Worm (Caenorhabditis elegans): Measurements from ENCODE around the gene srw-44.
"Not testable (repeated sequence)": the region's sequence is repeated elsewhere in the genome, so short reads cannot be mapped to it uniquely, and the experiment has no call there.

The srw-44 gene

DNA sequence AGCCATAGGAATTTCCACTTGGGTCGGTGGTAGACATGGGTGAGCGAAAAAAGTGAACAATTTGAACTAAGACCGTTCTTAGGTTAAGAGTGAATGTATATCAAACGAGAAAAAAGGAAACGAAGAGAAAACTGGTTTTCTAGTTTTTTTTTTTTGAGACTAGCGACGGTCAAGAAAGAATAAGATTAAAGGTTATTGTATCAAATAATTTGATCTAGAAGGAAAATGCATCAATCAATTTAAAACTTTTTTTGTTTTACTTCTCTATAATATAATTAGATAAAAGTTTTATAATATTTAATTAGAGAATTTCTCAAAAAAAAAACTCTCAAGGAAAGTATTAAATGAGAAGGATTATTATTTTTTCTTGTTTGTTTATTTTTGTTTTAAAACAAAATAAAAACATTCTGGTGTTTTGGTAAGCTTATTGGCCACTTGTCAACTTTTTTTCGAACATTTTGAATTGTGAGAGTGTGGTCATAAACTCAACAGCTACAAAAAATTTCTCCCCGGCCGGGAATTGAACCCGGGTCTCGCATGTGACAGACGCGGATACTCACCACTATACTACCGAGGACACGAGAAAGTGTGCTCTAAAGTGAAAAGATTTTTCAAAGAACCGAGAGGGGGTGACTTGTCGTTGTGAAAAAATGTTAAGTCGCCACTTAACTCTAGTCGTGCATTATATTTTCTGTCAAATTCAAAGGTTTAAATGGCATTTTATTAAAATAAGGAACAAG, 34.7 kb upstream of the srw-44 start, which contains the start of gene W06G6.17:
TSS of gene W06G6.17 (minus strand) at position 51 of the 740 bp plus-strand sequence.
- TF ChIP-seq hlh-1 (tag; optimal IDR thresholded peaks at IDR 0.05) (no peak), unc-62 (GFP tag; optimal IDR thresholded peaks at IDR 0.05) (no peak), nhr-28 (tag; optimal IDR thresholded peaks at IDR 0.05) (no peak), ceh-39 (tag; optimal IDR thresholded peaks at IDR 0.05) (no peak), ces-1 (GFP tag; optimal IDR thresholded peaks at IDR 0.05) (no peak)

- TF ChIP-seq sem-2 (GFP tag; optimal IDR thresholded peaks at IDR 0.05), result no peak
- no peak for TF ChIP-seq nhr-12 (tag; optimal IDR thresholded peaks at IDR 0.05)
- TF ChIP-seq unc-62 (GFP tag; optimal IDR thresholded peaks at IDR 0.05), result no peak
- TF ChIP-seq bed-3 (GFP tag; optimal IDR thresholded peaks at IDR 0.05), result no peak
- no peak for TF ChIP-seq nhr-237 (tag; optimal IDR thresholded peaks at IDR 0.05)
- no peak for TF ChIP-seq cnd-1 (tag; optimal IDR thresholded peaks at IDR 0.05)
- no peak for TF ChIP-seq tbx-8 (GFP tag; optimal IDR thresholded peaks at IDR 0.05)
- TF ChIP-seq blmp-1 (tag; optimal IDR thresholded peaks at IDR 0.05), result no peak
- no peak for TF ChIP-seq unc-120 (tag; optimal IDR thresholded peaks at IDR 0.05; ENCODE audit: poor library complexity, severe bottlenecking)
- no peak for TF ChIP-seq sptf-1 (tag; optimal IDR thresholded peaks at IDR 0.05)
- no peak for TF ChIP-seq snpc-4 (tag; optimal IDR thresholded peaks at IDR 0.05)
- TF ChIP-seq mls-2 (tag; optimal IDR thresholded peaks at IDR 0.05), result no peak
- TF ChIP-seq M03D4.4 (tag; optimal IDR thresholded peaks at IDR 0.05), result no peak
- TF ChIP-seq nhr-28 (tag; optimal IDR thresholded peaks at IDR 0.05), result no peak
- TF ChIP-seq mab-5 (tag; optimal IDR thresholded peaks at IDR 0.05), result no peak
- TF ChIP-seq ztf-11 (tag; optimal IDR thresholded peaks at IDR 0.05), result no peak
- TF ChIP-seq pha-4 (tag; optimal IDR thresholded peaks at IDR 0.05), result no peak
- no peak for TF ChIP-seq mep-1 (tag; optimal IDR thresholded peaks at IDR 0.05)
Observed at ce11 chrV:16646372-16646771, 33.7 kb upstream of the srw-44 start, which contains the start of gene W06G6.9. W06G6.9 (minus strand) TSS chrV:16646472.

DNA sequence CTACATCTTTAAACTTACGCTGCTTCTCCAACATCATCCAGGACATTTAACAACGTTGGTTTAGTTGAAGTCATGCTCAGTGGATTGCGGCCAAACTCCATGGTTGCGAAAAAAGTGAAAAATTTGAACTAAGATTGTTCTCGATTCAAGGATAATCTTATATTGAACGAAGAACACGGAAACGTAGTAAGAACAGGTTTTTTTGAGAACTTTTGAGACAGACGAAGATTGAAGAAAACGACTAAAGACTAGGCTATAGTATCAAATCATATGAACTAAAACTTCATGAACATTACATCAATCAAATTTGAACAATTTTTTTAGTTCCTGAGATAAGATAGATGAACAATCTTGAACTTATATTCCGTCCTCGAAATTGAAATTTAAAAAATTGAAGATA, 33.0 kb upstream of the srw-44 start, which contains the start of gene W06G6.10:
TSS of gene W06G6.10 (minus strand) at position 101 of the 400 bp plus-strand sequence.
- TF ChIP-seq cnd-1 (tag; optimal IDR thresholded peaks at IDR 0.05), result no peak
- TF ChIP-seq ceh-43 (GFP tag; optimal IDR thresholded peaks at IDR 0.05), result no peak
- TF ChIP-seq ces-1 (GFP tag; optimal IDR thresholded peaks at IDR 0.05), result no peak
- TF ChIP-seq mep-1 (tag; optimal IDR thresholded peaks at IDR 0.05), result no peak
- TF ChIP-seq unc-62 (GFP tag; optimal IDR thresholded peaks at IDR 0.05), result no peak
- no peak for TF ChIP-seq nhr-237 (tag; optimal IDR thresholded peaks at IDR 0.05)
- no peak for TF ChIP-seq ztf-11 (tag; optimal IDR thresholded peaks at IDR 0.05)
- no peak for TF ChIP-seq elt-1 (tag; optimal IDR thresholded peaks at IDR 0.05; ENCODE audit: borderline replicate concordance, insufficient read depth)
- TF ChIP-seq blmp-1 (tag; optimal IDR thresholded peaks at IDR 0.05), result no peak
- no peak for TF ChIP-seq nhr-2 (tag; optimal IDR thresholded peaks at IDR 0.05)
- no peak for TF ChIP-seq nhr-28 (tag; optimal IDR thresholded peaks at IDR 0.05)
- TF ChIP-seq mls-2 (tag; optimal IDR thresholded peaks at IDR 0.05), result no peak

DNA sequence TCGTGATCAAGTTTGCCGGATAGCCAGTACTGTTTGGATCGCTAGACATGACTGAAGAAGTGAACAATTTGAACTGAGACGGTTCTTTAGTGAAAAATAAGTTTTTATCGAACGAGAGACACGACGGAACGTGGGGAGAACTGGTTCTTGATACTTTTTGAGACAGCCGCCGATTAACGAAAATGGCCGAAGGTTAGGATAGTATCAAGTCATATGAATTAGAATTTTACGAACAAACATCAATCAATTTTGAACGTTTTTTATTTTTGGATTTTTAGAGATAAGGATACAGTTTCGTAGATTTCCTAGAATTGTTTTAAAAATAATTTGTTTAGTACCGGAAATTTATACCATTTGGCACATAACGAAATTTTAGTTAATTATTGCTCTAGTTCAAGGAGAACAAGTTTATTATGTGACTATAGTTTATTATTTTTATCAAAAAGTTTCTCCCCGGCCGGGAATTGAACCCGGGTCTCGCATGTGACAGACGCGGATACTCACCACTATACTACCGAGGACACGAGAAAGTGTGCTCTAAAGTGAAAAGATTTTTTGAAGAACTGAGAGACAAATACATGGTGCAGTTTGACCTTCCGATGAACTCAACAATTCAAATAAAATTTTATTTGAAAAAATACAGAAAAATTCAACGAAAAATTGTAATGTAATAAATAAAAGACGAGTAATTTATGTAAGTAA, 31.6 kb upstream of the srw-44 start, which contains the start of gene W06G6.20:
TSS of gene W06G6.20 (minus strand) at position 51 of the 702 bp plus-strand sequence.
- TF ChIP-seq hlh-1 (tag; optimal IDR thresholded peaks at IDR 0.05) (no peak), nhr-76 (tag; optimal IDR thresholded peaks at IDR 0.05) (no peak), tbx-8 (GFP tag; optimal IDR thresholded peaks at IDR 0.05) (no peak), mab-5 (tag; optimal IDR thresholded peaks at IDR 0.05) (no peak), nhr-12 (tag; optimal IDR thresholded peaks at IDR 0.05) (no peak), nhr-2 (tag; optimal IDR thresholded peaks at IDR 0.05) (no peak), sptf-1 (tag; optimal IDR thresholded peaks at IDR 0.05) (no peak), mls-2 (tag; optimal IDR thresholded peaks at IDR 0.05) (no peak)

DNA sequence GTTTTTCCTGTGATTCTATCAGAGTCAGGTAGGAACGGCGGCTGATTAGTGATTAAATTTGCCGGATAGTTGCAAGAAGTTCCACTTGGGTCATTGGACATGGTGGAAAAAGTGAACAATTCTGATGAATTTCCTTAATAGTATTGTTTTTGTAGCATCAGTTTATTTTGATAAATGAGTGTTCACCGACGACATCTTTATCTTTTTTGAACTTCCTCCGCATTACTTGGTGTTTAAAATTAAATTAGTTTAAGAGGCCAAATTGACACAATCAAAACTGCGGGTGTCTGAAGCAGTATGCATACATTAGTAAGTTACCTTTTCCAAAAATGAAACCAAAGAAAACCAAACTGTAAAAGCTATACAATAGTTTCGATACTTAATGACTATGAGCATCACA, 30.9 kb upstream of the srw-44 start, which contains the start of gene W06G6.11:
TSS of gene W06G6.11 (minus strand) at position 101 of the 400 bp plus-strand sequence.
- TF ChIP-seq nhr-2, nhr-12, pha-4 (tag; optimal IDR thresholded peaks at IDR 0.05): not testable (repeated sequence)

ce11 chrV:16654242-16654641, 25.8 kb upstream of the srw-44 start, which contains the start of gene W06G6.15:
W06G6.15 (plus strand) TSS chrV:16654542.
- TF ChIP-seq sptf-1 (tag; optimal IDR thresholded peaks at IDR 0.05); bed-3 (GFP tag; optimal IDR thresholded peaks at IDR 0.05); ces-1 (GFP tag; optimal IDR thresholded peaks at IDR 0.05): not testable (repeated sequence)

Data from whole organism, mixed stage, embryonic.